Worm (Caenorhabditis elegans) whole organism, young adult: ENCODE results near the gene pmp-1.

ENCODE experiments used
- B0019.2 ChIP-seq: fragments of 200-800 bp; sonication (Bioruptor generic); conservative IDR thresholded peaks from 2 replicates; pipeline ENCODE4 v1.3.6; 2022; ENCODE audit warnings: missing genetic modification reagents, missing genetic modification characterization, missing compliant biosample characterization
- F10E7.11 ChIP-seq: sonication (generic microtip); optimal IDR thresholded peaks from 2 replicates; lab custom pipeline; 2017; ENCODE audit warnings: mild to moderate bottlenecking, missing genetic modification characterization, moderate library complexity, missing compliant biosample characterization
- F49E8.2 ChIP-seq: sonication (generic microtip); optimal IDR thresholded peaks from 3 replicates; lab custom pipeline; 2017; ENCODE audit warnings: missing genetic modification characterization, mild to moderate bottlenecking, missing compliant biosample characterization, antibody characterized with exemption, moderate library complexity; ENCODE audit not compliant: insufficient read depth
- F52B5.7 ChIP-seq: sonication (generic microtip); optimal IDR thresholded peaks from 2 replicates; lab custom pipeline; 2016; ENCODE audit warnings: mild to moderate bottlenecking, missing genetic modification characterization, missing compliant biosample characterization
- K11D2.4 ChIP-seq: fragments of 200-800 bp; sonication (Bioruptor generic); IDR thresholded peaks from 2 replicates; pipeline ENCODE4 v1.3.6; 2022; ENCODE audit warnings: missing genetic modification reagents, missing genetic modification characterization, missing compliant biosample characterization
- K12H6.12 ChIP-seq: fragments of 200-800 bp; sonication (Bioruptor generic); optimal IDR thresholded peaks from 2 replicates; lab custom pipeline; 2018; ENCODE audit warnings: mild to moderate bottlenecking, missing genetic modification characterization, missing compliant biosample characterization
- T07F8.4 ChIP-seq: sonication (generic microtip); optimal IDR thresholded peaks from 2 replicates; lab custom pipeline; 2016; ENCODE audit warnings: mild to moderate bottlenecking, missing genetic modification characterization, moderate library complexity, missing compliant biosample characterization
- T26A5.8 ChIP-seq: sonication (generic microtip); optimal IDR thresholded peaks from 2 replicates; lab custom pipeline; 2016; ENCODE audit warnings: missing genetic modification characterization, missing compliant biosample characterization
- Y79H2A.3 ChIP-seq: fragments of 200-800 bp; sonication (Bioruptor generic); conservative IDR thresholded peaks from 2 replicates; pipeline ENCODE4 v1.3.6; 2022; ENCODE audit warnings: missing genetic modification reagents, missing genetic modification characterization, missing compliant biosample characterization
- Y95B8A.8 ChIP-seq: fragments of 200-800 bp; sonication (Bioruptor generic); IDR thresholded peaks from 2 replicates; pipeline ENCODE4 v1.3.6; 2022; ENCODE audit warnings: missing genetic modification reagents, missing genetic modification characterization, missing compliant biosample characterization
- akir-1 ChIP-seq: fragments of 200-800 bp; sonication (Bioruptor generic); optimal IDR thresholded peaks from 2 replicates; lab custom pipeline; 2018; ENCODE audit warnings: mild to moderate bottlenecking, missing genetic modification characterization, moderate library complexity, missing compliant biosample characterization
- aptf-2 ChIP-seq: fragments of 200-800 bp; sonication (Bioruptor generic); conservative IDR thresholded peaks from 2 replicates; pipeline ENCODE4 v1.3.6; 2022; ENCODE audit warnings: missing genetic modification reagents, missing genetic modification characterization, missing compliant biosample characterization
- athp-1 ChIP-seq: sonication (generic microtip); optimal IDR thresholded peaks from 2 replicates; lab custom pipeline; 2017; ENCODE audit warnings: mild to moderate bottlenecking, missing genetic modification characterization, missing compliant biosample characterization
- attf-3 ChIP-seq: fragments of 200-800 bp; sonication (Bioruptor generic); conservative IDR thresholded peaks from 2 replicates; pipeline ENCODE4 v1.3.6; 2022; ENCODE audit warnings: missing genetic modification reagents, missing genetic modification characterization, missing compliant biosample characterization
- attf-6 ChIP-seq: fragments of 200-800 bp; sonication (Bioruptor generic); IDR thresholded peaks from 2 replicates; pipeline ENCODE4 v1.3.6; 2022; ENCODE audit warnings: missing genetic modification reagents, missing genetic modification characterization, missing compliant biosample characterization
- ccch-3 ChIP-seq: fragments of 200-800 bp; sonication (Bioruptor generic); optimal IDR thresholded peaks from 2 replicates; lab custom pipeline; 2018; ENCODE audit warnings: mild to moderate bottlenecking, missing genetic modification characterization, missing compliant biosample characterization
- cebp-2 ChIP-seq: fragments of 200-800 bp; sonication (Bioruptor generic); IDR thresholded peaks from 2 replicates; pipeline ENCODE4 v1.3.6; 2022; ENCODE audit warnings: missing genetic modification characterization, missing compliant biosample characterization
- ceh-27 ChIP-seq: fragments of 200-800 bp; sonication (Bioruptor generic); optimal IDR thresholded peaks from 2 replicates; lab custom pipeline; 2018; ENCODE audit warnings: mild to moderate bottlenecking, missing genetic modification characterization, moderate library complexity, missing compliant biosample characterization
- efl-1 ChIP-seq: fragments of 150-350 bp; optimal IDR thresholded peaks from 2 replicates; lab custom pipeline; 2014; ENCODE audit warnings: missing biosample characterization, missing genetic modification reagents, missing genetic modification characterization
- egl-44 ChIP-seq: fragments of 200-800 bp; sonication (Bioruptor generic); IDR thresholded peaks from 2 replicates; pipeline ENCODE4 v1.3.6; 2022; ENCODE audit warnings: missing genetic modification reagents, missing genetic modification characterization, missing compliant biosample characterization
- egrh-3 ChIP-seq: fragments of 200-800 bp; sonication (Bioruptor generic); IDR thresholded peaks from 2 replicates; pipeline ENCODE4 v1.3.6; 2022; ENCODE audit warnings: missing genetic modification reagents, missing genetic modification characterization, missing compliant biosample characterization
- ets-4 ChIP-seq: fragments of 200-800 bp; sonication (Bioruptor generic); optimal IDR thresholded peaks from 2 replicates; lab custom pipeline; 2018; ENCODE audit warnings: mild to moderate bottlenecking, missing genetic modification characterization, missing compliant biosample characterization
- hrde-1 ChIP-seq: sonication (generic microtip); optimal IDR thresholded peaks from 2 replicates; lab custom pipeline; 2016; ENCODE audit warnings: missing genetic modification characterization, mild to moderate bottlenecking, missing compliant biosample characterization, moderate library complexity, missing genotype, missing genetic modification reagents, borderline replicate concordance
- hsf-1 ChIP-seq: fragments of 200-800 bp; sonication (Bioruptor generic); IDR thresholded peaks from 2 replicates; pipeline ENCODE4 v1.3.6; 2022; ENCODE audit warnings: missing genetic modification reagents, missing genetic modification characterization, missing compliant biosample characterization
- lag-1 ChIP-seq: fragments of 200-800 bp; sonication (Bioruptor generic); IDR thresholded peaks from 2 replicates; pipeline ENCODE4 v1.3.6; 2022; ENCODE audit warnings: missing genetic modification reagents, missing genetic modification characterization, missing compliant biosample characterization
- lin-40 ChIP-seq: sonication (generic microtip); optimal IDR thresholded peaks from 2 replicates; lab custom pipeline; 2016; ENCODE audit warnings: missing genetic modification characterization, mild to moderate bottlenecking, missing compliant biosample characterization, missing genotype, missing genetic modification reagents
- lir-1 ChIP-seq: fragments of 200-800 bp; sonication (Bioruptor generic); conservative IDR thresholded peaks from 2 replicates; pipeline ENCODE4 v1.3.6; 2022; ENCODE audit warnings: missing genetic modification reagents, missing genetic modification characterization, missing compliant biosample characterization
- mel-28 ChIP-seq: sonication (generic microtip); optimal IDR thresholded peaks from 2 replicates; lab custom pipeline; 2016; ENCODE audit warnings: borderline replicate concordance, mild to moderate bottlenecking, missing genetic modification characterization, missing compliant biosample characterization
- mes-4 ChIP-seq: sonication (generic microtip); optimal IDR thresholded peaks from 2 replicates; lab custom pipeline; 2016; ENCODE audit warnings: missing genotype, missing genetic modification characterization, missing compliant biosample characterization
- nfya-1 ChIP-seq: sonication (generic microtip); optimal IDR thresholded peaks from 2 replicates; lab custom pipeline; 2017; ENCODE audit warnings: antibody characterized with exemption, missing compliant biosample characterization, missing genetic modification characterization, borderline replicate concordance; ENCODE audit not compliant: insufficient read depth
- pbrm-1 ChIP-seq: fragments of 200-800 bp; sonication (Bioruptor generic); IDR thresholded peaks from 2 replicates; pipeline ENCODE4 v1.3.6; 2022; ENCODE audit warnings: missing genetic modification reagents, missing genetic modification characterization, missing compliant biosample characterization
- snpc-1.1 ChIP-seq: sonication (generic microtip); optimal IDR thresholded peaks from 2 replicates; lab custom pipeline; 2017; ENCODE audit warnings: missing genetic modification characterization, mild to moderate bottlenecking, missing compliant biosample characterization, antibody characterized with exemption, moderate library complexity, missing genotype, missing genetic modification reagents; ENCODE audit not compliant: insufficient read depth
- snpc-1.3 ChIP-seq: sonication (generic microtip); optimal IDR thresholded peaks from 2 replicates; lab custom pipeline; 2017; ENCODE audit warnings: missing genetic modification characterization, mild to moderate bottlenecking, missing compliant biosample characterization, antibody characterized with exemption, moderate library complexity, missing genotype, missing genetic modification reagents; ENCODE audit not compliant: insufficient read depth
- snpc-4 ChIP-seq, 5 experiments: fragments of 150-350 bp in 1 of 5; sonication (generic microtip) in 4 of 5; optimal IDR thresholded peaks; 2 replicates each; lab custom pipeline; 2014 to 2018; ENCODE audit warnings: missing genetic modification characterization in 5 of 5, missing biosample characterization in 3 of 5, antibody characterized with exemption in 2 of 5, mild to moderate bottlenecking in 2 of 5, missing compliant biosample characterization in 2 of 5, missing genotype in 2 of 5, moderate library complexity in 2 of 5, missing genetic modification reagents in 1 of 5
- tbp1 ChIP-seq: fragments of 200-800 bp; sonication (Bioruptor generic); optimal IDR thresholded peaks from 2 replicates; lab custom pipeline; 2018; ENCODE audit warnings: mild to moderate bottlenecking, missing genetic modification characterization, missing compliant biosample characterization
- ztf-25 ChIP-seq: fragments of 200-800 bp; sonication (Bioruptor generic); IDR thresholded peaks from 2 replicates; pipeline ENCODE4 v1.3.6; 2022; ENCODE audit warnings: missing genetic modification reagents, missing genetic modification characterization, missing compliant biosample characterization
- ztf-28 ChIP-seq: fragments of 200-800 bp; sonication (Bioruptor generic); IDR thresholded peaks from 2 replicates; pipeline ENCODE4 v1.3.6; 2022; ENCODE audit warnings: missing genetic modification reagents, missing genetic modification characterization, missing compliant biosample characterization

Gene pmp-1

ce11 chrII:6876957-6877356 is 6.6 kb downstream of the pmp-1 start, which contains the start of gene slc-36.5:
Gene slc-36.5, minus strand, starts transcription at chrII:6877057.
- TF ChIP-seq egl-44 (GFP tag; lab: Robert Waterston, UW) (no peak), Y79H2A.3 (GFP tag; lab: Robert Waterston, UW) (no peak), lag-1 (GFP tag; lab: Robert Waterston, UW) (no peak), F10E7.11 (tag; lab: Kevin White, UChicago) (no peak), attf-6 (GFP tag; lab: Robert Waterston, UW) (no peak), athp-1 (tag; lab: Kevin White, UChicago) (no peak), tbp1 (GFP tag; lab: Kevin White, UChicago) (no peak), ztf-28 (GFP tag; lab: Robert Waterston, UW) (no peak)

DNA sequence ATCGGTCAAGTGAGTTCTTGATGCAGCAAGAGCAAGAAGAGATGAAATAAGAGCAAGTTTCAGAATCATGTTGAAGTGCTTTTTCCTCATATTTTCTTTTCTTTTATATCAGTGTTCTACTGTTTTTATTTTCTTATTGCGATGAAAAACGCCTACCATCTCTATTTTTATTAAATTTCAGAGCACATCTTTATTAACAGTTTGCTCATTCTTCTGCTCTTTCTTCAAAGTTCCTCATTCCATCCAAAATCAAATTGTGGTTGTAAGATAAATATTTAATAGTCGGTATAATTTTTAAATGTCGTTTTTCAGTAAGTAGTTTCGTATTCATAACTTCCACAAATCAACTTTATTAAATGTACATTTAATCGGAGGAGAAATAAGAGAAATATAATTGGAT is 11.1 kb downstream of the pmp-1 start, which contains the start of gene C44B7.5:
Gene C44B7.5 (minus strand): TSS at position 101 of the 400 bp plus-strand sequence.
- no peak for TF ChIP-seq hsf-1 (GFP tag; lab: Robert Waterston, UW)
- no peak for TF ChIP-seq mes-4 (tag; lab: Kevin White, UChicago)
- TF ChIP-seq efl-1 (GFP tag; lab: Kevin White, UChicago) = no peak
- no peak for TF ChIP-seq K12H6.12 (tag; lab: Kevin White, UChicago)
- no peak for TF ChIP-seq K11D2.4 (GFP tag; lab: Robert Waterston, UW)
- no peak for TF ChIP-seq cebp-2
- no peak for TF ChIP-seq F52B5.7
- no peak for TF ChIP-seq ccch-3 (GFP tag; lab: Kevin White, UChicago)
- TF ChIP-seq egrh-3 (GFP tag; lab: Robert Waterston, UW) = no peak
- no peak for TF ChIP-seq attf-3
- no peak for TF ChIP-seq snpc-4 (GFP tag; optimal IDR thresholded peaks at IDR 0.05; lab: Kevin White, UChicago)
- TF ChIP-seq snpc-4 (tag; optimal IDR thresholded peaks at IDR 0.05; lab: Kevin White, UChicago) = no peak
- TF ChIP-seq akir-1 (GFP tag; lab: Kevin White, UChicago) = no peak
- no peak for TF ChIP-seq Y95B8A.8
- TF ChIP-seq lir-1 = no peak
- no peak for TF ChIP-seq aptf-2 (GFP tag; lab: Robert Waterston, UW)
- TF ChIP-seq snpc-1.1 (tag; lab: Kevin White, UChicago) = no peak

DNA sequence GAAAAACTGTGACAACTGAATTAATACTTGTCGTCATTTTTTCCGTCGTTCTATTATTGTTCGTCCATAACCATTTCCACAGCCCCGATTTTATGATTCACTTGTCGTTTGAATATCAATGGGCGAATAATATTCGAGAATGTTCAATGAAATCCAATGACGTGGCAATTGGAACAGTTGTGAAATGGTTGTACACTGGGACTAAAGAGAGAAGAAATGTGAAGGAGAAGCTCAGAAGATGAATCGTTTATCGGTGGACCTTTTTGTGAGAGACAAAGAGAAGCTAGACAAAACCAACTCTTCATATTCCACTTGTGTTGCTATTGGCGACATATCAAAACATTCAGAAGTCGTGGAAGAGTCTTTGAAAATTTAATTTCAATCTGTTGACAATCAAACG is 12.8 kb downstream of the pmp-1 start, which contains the start of gene clhm-1:
Gene clhm-1 (minus strand): TSS at position 207 of the 400 bp plus-strand sequence.
- TF ChIP-seq ceh-27 (GFP tag; lab: Kevin White, UChicago) (no peak), snpc-1.3 (no peak), egrh-3 (GFP tag; lab: Robert Waterston, UW) (no peak), pbrm-1 (GFP tag; lab: Robert Waterston, UW) (no peak), ets-4 (GFP tag; lab: Kevin White, UChicago) (no peak), F52B5.7 (no peak), lin-40 (tag; lab: Kevin White, UChicago) (no peak), F49E8.2 (tag; lab: Kevin White, UChicago) (no peak), T07F8.4 (tag; lab: Kevin White, UChicago) (no peak), mel-28 (no peak), B0019.2 (GFP tag; lab: Robert Waterston, UW) (no peak), hrde-1 (no peak), T26A5.8 (tag; lab: Kevin White, UChicago) (no peak), nfya-1 (tag; lab: Kevin White, UChicago) (no peak), ztf-25 (GFP tag; lab: Robert Waterston, UW) (no peak)
- TF ChIP-seq, all 124 proteins: peak for 0
